Worm (Caenorhabditis elegans) whole organism, L1 larva: ENCODE data around the gene ubc-7.

Experiments used
- Y116A8C.19 ChIP-seq: sonication (generic microtip); optimal IDR thresholded peaks from 2 replicates; lab custom pipeline; 2016; ENCODE audit warnings: missing compliant biosample characterization, missing genetic modification characterization, borderline replicate concordance
- blmp-1 ChIP-seq: fragments of 150-350 bp; optimal IDR thresholded peaks from 2 replicates; lab custom pipeline; 2014; ENCODE audit warnings: missing biosample characterization, missing genetic modification characterization
- elt-3 ChIP-seq, 6 experiments: fragments of 150-350 bp in 1 of 6; sonication (generic microtip); optimal IDR thresholded peaks; 2 replicates each; lab custom pipeline; 2017 to 2018; ENCODE audit warnings: missing biosample characterization in 6 of 6, missing genetic modification characterization in 6 of 6, inconsistent platforms in 1 of 6
- fos-1 ChIP-seq: fragments of 150-350 bp; optimal IDR thresholded peaks from 2 replicates; lab custom pipeline; 2014; ENCODE audit warnings: missing biosample characterization, missing genetic modification characterization
- isw-1 ChIP-seq: fragments of 200-800 bp; sonication (Bioruptor generic); IDR thresholded peaks from 2 replicates; pipeline ENCODE4 v1.3.6; 2022; ENCODE audit warnings: missing genetic modification characterization, missing compliant biosample characterization
- lsy-2 ChIP-seq, 2 experiments: fragments of 150-350 bp; optimal IDR thresholded peaks; 2 replicates each; lab custom pipeline; 2014; ENCODE audit warnings: missing biosample characterization in 2 of 2, missing genetic modification characterization in 2 of 2
- nhr-237 ChIP-seq: fragments of 150-350 bp; optimal IDR thresholded peaks from 2 replicates; lab custom pipeline; 2014; ENCODE audit warnings: missing biosample characterization, missing genetic modification characterization
- pqm-1 ChIP-seq: sonication (generic microtip); optimal IDR thresholded peaks from 3 replicates; lab custom pipeline; 2017; ENCODE audit warnings: missing biosample characterization, missing genetic modification characterization
- rnt-1 ChIP-seq: sonication (generic microtip); optimal IDR thresholded peaks from 2 replicates; lab custom pipeline; 2016; ENCODE audit warnings: mild to moderate bottlenecking, missing genetic modification characterization, moderate library complexity, missing compliant biosample characterization
- sptf-1 ChIP-seq: fragments of 150-350 bp; optimal IDR thresholded peaks from 2 replicates; lab custom pipeline; 2014; ENCODE audit warnings: missing biosample characterization, missing genetic modification characterization
- zag-1 ChIP-seq: fragments of 150-350 bp; optimal IDR thresholded peaks from 2 replicates; lab custom pipeline; 2014; ENCODE audit warnings: missing biosample characterization, missing genetic modification characterization
- ztf-11 ChIP-seq, 2 experiments: sonication (generic microtip); optimal IDR thresholded peaks; 2 replicates each; lab custom pipeline; 2016 to 2017; ENCODE audit warnings: missing genetic modification characterization in 2 of 2, missing biosample characterization in 1 of 2, missing compliant biosample characterization in 1 of 2
- ztf-4 ChIP-seq: fragments of 150-350 bp; optimal IDR thresholded peaks from 2 replicates; lab custom pipeline; 2014; ENCODE audit warnings: missing biosample characterization, missing genetic modification characterization

DNA sequence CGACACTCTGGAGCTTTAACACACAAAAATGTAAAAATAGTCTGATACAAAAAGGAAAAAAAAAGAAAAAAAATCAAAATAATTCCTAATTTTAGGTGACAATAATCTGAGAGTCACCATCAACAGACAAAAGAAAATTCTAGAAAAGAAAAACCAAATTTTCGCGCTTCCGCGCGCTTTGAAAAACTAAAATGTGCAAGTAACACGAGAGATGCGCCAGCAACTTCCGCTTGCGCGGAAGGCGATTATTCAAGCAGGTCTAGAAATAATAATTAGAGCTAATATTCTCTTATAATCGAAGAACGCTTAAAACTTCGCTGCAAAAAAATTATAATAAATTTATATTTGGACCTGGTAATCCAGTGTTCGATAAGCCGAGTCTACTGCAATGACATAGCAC lies 14.0 kb downstream of the ubc-7 start:
- no peak for TF ChIP-seq elt-3 (tag; optimal IDR thresholded peaks at IDR 0.05; lab: Kevin White, UChicago)
- no peak for TF ChIP-seq rnt-1
- TF ChIP-seq fos-1 (tag; lab: Kevin White, UChicago) = no peak
- TF ChIP-seq zag-1 (tag; lab: Kevin White, UChicago) = no peak
- TF ChIP-seq pqm-1 (tag; lab: Kevin White, UChicago) = no peak
- TF ChIP-seq Y116A8C.19 (tag; lab: Kevin White, UChicago) = no peak
- no peak for TF ChIP-seq isw-1 (GFP tag; lab: Robert Waterston, UW)
- TF ChIP-seq ztf-11 (tag; optimal IDR thresholded peaks at IDR 0.05; lab: Kevin White, UChicago) = no peak
- no peak for TF ChIP-seq lsy-2 (tag; optimal IDR thresholded peaks at IDR 0.05; lab: Kevin White, UChicago)
- TF ChIP-seq nhr-237 (tag; lab: Kevin White, UChicago) = no peak
- no peak for TF ChIP-seq blmp-1
- no peak for TF ChIP-seq ztf-4 (tag; lab: Kevin White, UChicago)
- no peak for TF ChIP-seq sptf-1 (tag; lab: Kevin White, UChicago)
